Fruit fly (Drosophila melanogaster) whole organism, embryonic: Measurements from ENCODE around the gene CG14273.
A peak's percentile ranks its signal among the peaks of the same experiment; 100 is the strongest.

Experiments used
- ATbp ChIP-seq: fragments of 200-800 bp; sonication (Bioruptor generic); optimal IDR thresholded peaks from 2 replicates; lab custom pipeline; 2017; ENCODE audit warnings: missing biosample characterization, mild to moderate bottlenecking, missing genetic modification characterization, missing genetic modification reagents
- Ada2b ChIP-seq: fragments of 200-800 bp; sonication (Bioruptor generic); IDR thresholded peaks from 2 replicates; pipeline ENCODE4 v1.3.6; 2022; ENCODE audit warnings: missing biosample characterization, missing genetic modification characterization
- Bdp1 ChIP-seq: fragments of 200-800 bp; sonication (Bioruptor generic); optimal IDR thresholded peaks from 3 replicates; lab custom pipeline; 2016; ENCODE audit warnings: missing biosample characterization, missing genetic modification characterization
- Bteb2 ChIP-seq: fragments of 200-800 bp; sonication (Bioruptor generic); optimal IDR thresholded peaks from 2 replicates; lab custom pipeline; 2016; ENCODE audit warnings: missing biosample characterization, missing genetic modification characterization
- CG10274 ChIP-seq: fragments of 200-800 bp; sonication (Bioruptor generic); optimal IDR thresholded peaks from 3 replicates; lab custom pipeline; 2017; ENCODE audit warnings: missing biosample characterization, mild to moderate bottlenecking, missing genetic modification characterization
- CG10543 ChIP-seq: fragments of 200-800 bp; sonication (Bioruptor generic); optimal IDR thresholded peaks from 3 replicates; lab custom pipeline; 2017; ENCODE audit warnings: missing biosample characterization, mild to moderate bottlenecking, missing genetic modification characterization, moderate library complexity
- CG12071 ChIP-seq: fragments of 200-800 bp; sonication (Bioruptor generic); optimal IDR thresholded peaks from 3 replicates; lab custom pipeline; 2018; ENCODE audit warnings: missing biosample characterization, mild to moderate bottlenecking, missing genetic modification characterization
- CG12236 ChIP-seq: fragments of 200-800 bp; sonication (Bioruptor generic); optimal IDR thresholded peaks from 2 replicates; lab custom pipeline; 2016; ENCODE audit warnings: missing biosample characterization, missing genetic modification characterization
- CG13287 ChIP-seq: fragments of 200-800 bp; sonication (Bioruptor generic); IDR thresholded peaks from 2 replicates; pipeline ENCODE4 v1.3.6; 2022; ENCODE audit warnings: missing biosample characterization, missing genetic modification characterization; ENCODE audit not compliant: partially characterized antibody
- CG14050 ChIP-seq: fragments of 200-800 bp; sonication (Bioruptor generic); IDR thresholded peaks from 3 replicates; pipeline ENCODE4 v1.3.6; 2022; ENCODE audit warnings: missing biosample characterization, missing genetic modification characterization
- CG14965 ChIP-seq: fragments of 200-800 bp; sonication (Bioruptor generic); optimal IDR thresholded peaks from 2 replicates; lab custom pipeline; 2016; ENCODE audit warnings: missing biosample characterization, missing genetic modification characterization, borderline replicate concordance
- CG16815 ChIP-seq: fragments of 200-800 bp; sonication (Bioruptor generic); optimal IDR thresholded peaks from 3 replicates; lab custom pipeline; 2017; ENCODE audit warnings: missing biosample characterization, mild to moderate bottlenecking, missing genetic modification characterization
- CG17186 ChIP-seq: fragments of 200-800 bp; sonication (Bioruptor generic); optimal IDR thresholded peaks from 3 replicates; lab custom pipeline; 2017; ENCODE audit warnings: missing biosample characterization, missing genetic modification reagents, missing genetic modification characterization
- CG17359 ChIP-seq: fragments of 200-800 bp; sonication (Bioruptor generic); optimal IDR thresholded peaks from 3 replicates; lab custom pipeline; 2018; ENCODE audit warnings: missing biosample characterization, mild to moderate bottlenecking, missing genetic modification characterization, moderate library complexity
- CG1832 ChIP-seq: fragments of 200-800 bp; sonication (Bioruptor generic); optimal IDR thresholded peaks from 2 replicates; lab custom pipeline; 2017; ENCODE audit warnings: missing biosample characterization, mild to moderate bottlenecking, missing genetic modification characterization, inconsistent platforms
- CG2678 ChIP-seq: fragments of 200-800 bp; sonication (Bioruptor generic); optimal IDR thresholded peaks from 3 replicates; lab custom pipeline; 2019; ENCODE audit warnings: missing biosample characterization, mild to moderate bottlenecking, missing genetic modification characterization, moderate library complexity
- CG2712 ChIP-seq: fragments of 200-800 bp; optimal IDR thresholded peaks from 3 replicates; lab custom pipeline; 2019; ENCODE audit warnings: missing biosample characterization, mild to moderate bottlenecking, missing genetic modification characterization, moderate library complexity
- CG31224 ChIP-seq: fragments of 200-800 bp; sonication (Bioruptor generic); IDR thresholded peaks from 2 replicates; pipeline ENCODE4 v1.3.6; 2022; ENCODE audit warnings: missing biosample characterization, missing genetic modification characterization
- CG32532 ChIP-seq: fragments of 200-800 bp; sonication (Bioruptor generic); IDR thresholded peaks from 2 replicates; pipeline ENCODE4 v1.3.6; 2022; ENCODE audit warnings: missing biosample characterization, missing genetic modification characterization
- CG3281 ChIP-seq: fragments of 200-800 bp; sonication (Bioruptor generic); optimal IDR thresholded peaks from 3 replicates; lab custom pipeline; 2017; ENCODE audit warnings: missing biosample characterization, mild to moderate bottlenecking, missing genetic modification characterization
- CG4854 ChIP-seq: fragments of 200-800 bp; sonication (Bioruptor generic); optimal IDR thresholded peaks from 2 replicates; lab custom pipeline; 2016; ENCODE audit warnings: missing biosample characterization, missing genetic modification characterization, inconsistent platforms
- CG6689 ChIP-seq: fragments of 200-800 bp; sonication (Bioruptor generic); IDR thresholded peaks from 2 replicates; pipeline ENCODE4 v1.3.6; 2022; ENCODE audit warnings: missing biosample characterization, missing genetic modification characterization
- D ChIP-seq, 2 experiments: fragments of 200-800 bp in 1 of 2; fragments of >200 bp in 1 of 2; sonication (Bioruptor generic) in 1 of 2; optimal IDR thresholded peaks; 2 replicates in 1 of 2; 3 replicates in 1 of 2; lab custom pipeline; 2017; ENCODE audit warnings: mild to moderate bottlenecking in 1 of 2, missing biosample characterization in 1 of 2, missing genetic modification characterization in 1 of 2, missing genetic modification reagents in 1 of 2
- D19A ChIP-seq: fragments of 200-800 bp; optimal IDR thresholded peaks from 3 replicates; lab custom pipeline; 2019; ENCODE audit warnings: missing biosample characterization, mild to moderate bottlenecking, missing genetic modification characterization, moderate library complexity
- Dref ChIP-seq: fragments of 200-800 bp; sonication (Bioruptor generic); IDR thresholded peaks from 2 replicates; pipeline ENCODE4 v1.3.6; 2022; ENCODE audit warnings: missing biosample characterization, missing genetic modification characterization
- Lhr ChIP-seq: fragments of 200-800 bp; sonication (Bioruptor generic); optimal IDR thresholded peaks from 3 replicates; lab custom pipeline; 2017; ENCODE audit warnings: mild to moderate bottlenecking, missing biosample characterization, missing genetic modification reagents, missing genetic modification characterization
- Lpt ChIP-seq: fragments of >200 bp; optimal IDR thresholded peaks from 2 replicates; lab custom pipeline; 2018; ENCODE audit warnings: missing biosample characterization, missing genetic modification characterization
- Meics ChIP-seq: fragments of 200-800 bp; sonication (Bioruptor generic); optimal IDR thresholded peaks from 2 replicates; lab custom pipeline; 2017; ENCODE audit warnings: missing biosample characterization, mild to moderate bottlenecking, missing genetic modification characterization
- Mes4 ChIP-seq: fragments of 200-800 bp; sonication (Bioruptor generic); optimal IDR thresholded peaks from 2 replicates; lab custom pipeline; 2016; ENCODE audit warnings: missing biosample characterization, missing genetic modification characterization
- Scr ChIP-seq: fragments of 200-800 bp; sonication (Bioruptor generic); IDR thresholded peaks from 2 replicates; pipeline ENCODE4 v1.3.6; 2022; ENCODE audit warnings: missing biosample characterization, missing genetic modification characterization; ENCODE audit not compliant: partially characterized antibody
- Usf ChIP-seq: fragments of 200-800 bp; sonication (Bioruptor generic); optimal IDR thresholded peaks from 2 replicates; lab custom pipeline; 2017; ENCODE audit warnings: missing genotype, missing biosample characterization, missing genetic modification characterization
- aop ChIP-seq: fragments of 200-800 bp; sonication (Bioruptor generic); IDR thresholded peaks from 2 replicates; pipeline ENCODE4 v1.3.6; 2022; ENCODE audit warnings: missing biosample characterization, missing genetic modification characterization
- cg ChIP-seq: fragments of 200-800 bp; sonication (Bioruptor generic); optimal IDR thresholded peaks from 3 replicates; lab custom pipeline; 2019; ENCODE audit warnings: missing biosample characterization, mild to moderate bottlenecking, missing genetic modification characterization, moderate library complexity
- chif ChIP-seq, 2 experiments: fragments of 200-800 bp; sonication (Bioruptor generic); optimal IDR thresholded peaks; 3 replicates each; lab custom pipeline; 2016; ENCODE audit warnings: missing biosample characterization in 2 of 2, missing genetic modification characterization in 2 of 2
- chm ChIP-seq: fragments of 200-800 bp; sonication (Bioruptor generic); IDR thresholded peaks from 2 replicates; pipeline ENCODE4 v1.3.6; 2022; ENCODE audit warnings: missing biosample characterization, missing genetic modification characterization
- chn ChIP-seq: fragments of 200-800 bp; sonication (Bioruptor generic); optimal IDR thresholded peaks from 2 replicates; lab custom pipeline; 2016; ENCODE audit warnings: missing biosample characterization, missing genetic modification characterization
- dpn ChIP-seq, 2 experiments: fragments of 200-800 bp; sonication (Bioruptor generic); optimal IDR thresholded peaks; 3 replicates each; lab custom pipeline; 2016; ENCODE audit warnings: missing biosample characterization in 2 of 2, missing genetic modification characterization in 2 of 2
- gcm ChIP-seq: fragments of 200-800 bp; sonication (Bioruptor generic); optimal IDR thresholded peaks from 2 replicates; lab custom pipeline; 2019; ENCODE audit warnings: missing biosample characterization, mild to moderate bottlenecking, missing genetic modification characterization, moderate library complexity
- gt ChIP-seq: fragments of 200-800 bp; sonication (Bioruptor generic); IDR thresholded peaks from 2 replicates; pipeline ENCODE4 v1.3.6; 2022; ENCODE audit warnings: missing biosample characterization, missing genetic modification characterization
- hkb ChIP-seq, 2 experiments: fragments of 200-800 bp in 1 of 2; fragments of >200 bp in 1 of 2; sonication (Bioruptor generic) in 1 of 2; IDR thresholded peaks in 1 of 2; optimal IDR thresholded peaks in 1 of 2; 2 replicates each; pipeline versions ENCODE4 v1.3.6 to Lab custom; 2017 to 2022; ENCODE audit warnings: missing biosample characterization in 1 of 2, missing genetic modification characterization in 1 of 2
- kay ChIP-seq: fragments of 200-800 bp; sonication (Bioruptor generic); optimal IDR thresholded peaks from 2 replicates; lab custom pipeline; 2016; ENCODE audit warnings: missing biosample characterization, missing genetic modification characterization
- lilli ChIP-seq: fragments of 200-800 bp; sonication (Bioruptor generic); optimal IDR thresholded peaks from 3 replicates; lab custom pipeline; 2016; ENCODE audit warnings: missing biosample characterization, missing genetic modification characterization
- lmd ChIP-seq: fragments of 200-800 bp; sonication (Bioruptor generic); IDR thresholded peaks from 2 replicates; pipeline ENCODE4 v1.3.6; 2022; ENCODE audit warnings: missing biosample characterization, missing genetic modification characterization
- mirr ChIP-seq: fragments of 200-800 bp; sonication (Bioruptor generic); optimal IDR thresholded peaks from 3 replicates; lab custom pipeline; 2018; ENCODE audit warnings: missing biosample characterization, mild to moderate bottlenecking, missing genetic modification characterization
- nerfin-1 ChIP-seq: fragments of 200-800 bp; sonication (Bioruptor generic); optimal IDR thresholded peaks from 3 replicates; lab custom pipeline; 2019; ENCODE audit warnings: missing biosample characterization, mild to moderate bottlenecking, missing genetic modification characterization, moderate library complexity
- slou ChIP-seq: fragments of 200-800 bp; sonication (Bioruptor generic); optimal IDR thresholded peaks from 3 replicates; lab custom pipeline; 2016; ENCODE audit warnings: missing biosample characterization, missing genetic modification characterization
- tx ChIP-seq: fragments of 200-800 bp; sonication (Bioruptor generic); optimal IDR thresholded peaks from 2 replicates; lab custom pipeline; 2016; ENCODE audit warnings: missing biosample characterization, missing genetic modification characterization
- zf30C ChIP-seq: fragments of 200-800 bp; sonication (Bioruptor generic); optimal IDR thresholded peaks from 3 replicates; lab custom pipeline; 2018; ENCODE audit warnings: missing biosample characterization, mild to moderate bottlenecking, missing genetic modification characterization

The CG14273 gene

dm6 chr2L:8365701-8366643 is 23.5 kb downstream of the CG14273 start, which contains the start of gene Pp2A-29B (continued):
- TF ChIP-seq Bteb2 (GFP tag; lab: Kevin White, UChicago) (no peak), CG32532 (GFP tag; lab: Robert Waterston, UW) (no peak), CG6689 (GFP tag; lab: Robert Waterston, UW) (no peak), tx (GFP tag; lab: Kevin White, UChicago) (no peak), CG12236 (GFP tag; lab: Kevin White, UChicago) (no peak), CG16815 (GFP tag; lab: Kevin White, UChicago) (no peak), kay (no peak), CG12071 (GFP tag; lab: Kevin White, UChicago) (no peak), Ada2b (GFP tag; lab: Robert Waterston, UW) (no peak), CG14050 (GFP tag; lab: Robert Waterston, UW) (no peak), cg (GFP tag; lab: Kevin White, UChicago) (peak; percentile 98), CG17186 (GFP tag; lab: Kevin White, UChicago) (peak; percentile 74), slou (GFP tag; lab: Kevin White, UChicago) (peak; percentile 59), CG3281 (GFP tag; lab: Kevin White, UChicago) (no peak), CG31224 (GFP tag; lab: Robert Waterston, UW) (no peak), lilli (GFP tag; lab: Kevin White, UChicago) (peak; percentile 8), CG14965 (GFP tag; lab: Kevin White, UChicago) (no peak), CG4854 (GFP tag; lab: Kevin White, UChicago) (no peak), hkb (optimal IDR thresholded peaks at IDR 0.05; lab: Kevin White, UChicago) (no peak), hkb (GFP tag; IDR thresholded peaks at IDR 0.05; lab: Robert Waterston, UW) (no peak), Lpt (no peak), chm (GFP tag; lab: Robert Waterston, UW) (no peak), lmd (GFP tag; lab: Robert Waterston, UW) (no peak; the same call in 1 of the 2 replicates), Meics (GFP tag; lab: Kevin White, UChicago) (no peak), Scr (GFP tag; lab: Robert Waterston, UW) (peak; percentile 99), D19A (tag; lab: Kevin White, UChicago) (peak; percentile 19), Dref (GFP tag; lab: Robert Waterston, UW) (peak; percentile 57), aop (GFP tag; lab: Robert Waterston, UW) (no peak), chn (GFP tag; lab: Kevin White, UChicago) (no peak), chif (GFP tag; optimal IDR thresholded peaks at IDR 0.05; lab: Kevin White, UChicago) (no peak), Mes4 (no peak), gt (GFP tag; lab: Robert Waterston, UW) (no peak), nerfin-1 (tag; lab: Kevin White, UChicago) (peak; percentile 100), CG2712 (tag; lab: Kevin White, UChicago) (peak; percentile 61), CG10543 (GFP tag; lab: Kevin White, UChicago) (peak; percentile 52), Usf (GFP tag; lab: Kevin White, UChicago) (no peak), zf30C (GFP tag; lab: Kevin White, UChicago) (peak; percentile 10), D (optimal IDR thresholded peaks at IDR 0.05; lab: Kevin White, UChicago) (no peak), D (GFP tag; optimal IDR thresholded peaks at IDR 0.05; lab: Kevin White, UChicago) (no peak), gcm (GFP tag; lab: Kevin White, UChicago) (no peak), dpn (GFP tag; optimal IDR thresholded peaks at IDR 0.05; lab: Kevin White, UChicago) (peak in 1 of 2 experiments; percentile 17), ATbp (GFP tag; lab: Kevin White, UChicago) (no peak), CG1832 (no peak), Bdp1 (no peak), CG17359 (tag; lab: Kevin White, UChicago) (peak; percentile 28), CG10274 (GFP tag; lab: Kevin White, UChicago) (no peak), CG13287 (GFP tag; lab: Robert Waterston, UW) (peak; percentile 99), CG2678 (tag; lab: Kevin White, UChicago) (peak; percentile 15), mirr (no peak), Lhr (GFP tag; lab: Kevin White, UChicago) (peak; percentile 44)
